Worm (Caenorhabditis elegans) whole organism, late embryonic: ENCODE data around the gene R01H2.4.
A peak's percentile ranks its signal among the peaks of the same experiment; 100 is the strongest.

ENCODE experiments used
- C08G9.2 ChIP-seq: sonication (generic microtip); optimal IDR thresholded peaks from 2 replicates; lab custom pipeline; 2016; ENCODE audit warnings: mild to moderate bottlenecking, missing genetic modification characterization, moderate library complexity, missing compliant biosample characterization
- K09A11.1 ChIP-seq: sonication (generic microtip); optimal IDR thresholded peaks from 2 replicates; lab custom pipeline; 2017; ENCODE audit warnings: antibody characterized with exemption, mild to moderate bottlenecking, missing genetic modification characterization, missing compliant biosample characterization; ENCODE audit not compliant: insufficient read depth
- ahr-1 ChIP-seq: sonication (generic microtip); optimal IDR thresholded peaks from 2 replicates; lab custom pipeline; 2016; ENCODE audit warnings: missing genetic modification characterization, missing compliant biosample characterization
- ama-1 ChIP-seq: fragments of 150-350 bp; optimal IDR thresholded peaks from 2 replicates; lab custom pipeline; 2014
- ceh-18 ChIP-seq: sonication (generic microtip); optimal IDR thresholded peaks from 2 replicates; lab custom pipeline; 2016; ENCODE audit warnings: missing genetic modification characterization, missing compliant biosample characterization
- ceh-19 ChIP-seq: fragments of 200-800 bp; sonication (Bioruptor generic); optimal IDR thresholded peaks from 2 replicates; lab custom pipeline; 2018; ENCODE audit warnings: mild to moderate bottlenecking, missing genetic modification characterization, missing compliant biosample characterization
- ceh-24 ChIP-seq: sonication (generic microtip); optimal IDR thresholded peaks from 2 replicates; lab custom pipeline; 2016; ENCODE audit warnings: mild to moderate bottlenecking, missing genetic modification characterization, missing compliant biosample characterization
- ceh-30 ChIP-seq: fragments of 150-350 bp; optimal IDR thresholded peaks from 2 replicates; lab custom pipeline; 2014; ENCODE audit warnings: missing biosample characterization, missing genetic modification characterization
- ceh-34 ChIP-seq: sonication (generic microtip); optimal IDR thresholded peaks from 2 replicates; lab custom pipeline; 2016; ENCODE audit warnings: mild to moderate bottlenecking, missing genetic modification characterization, missing compliant biosample characterization
- ceh-45 ChIP-seq: fragments of 200-800 bp; sonication (Bioruptor generic); IDR thresholded peaks from 2 replicates; pipeline ENCODE4 v1.3.6; 2022; ENCODE audit warnings: missing genetic modification reagents, missing genetic modification characterization, missing compliant biosample characterization
- ceh-48 ChIP-seq: sonication (generic microtip); optimal IDR thresholded peaks from 2 replicates; lab custom pipeline; 2016; ENCODE audit warnings: missing genetic modification characterization, inconsistent platforms, missing compliant biosample characterization
- ceh-6 ChIP-seq: fragments of 200-800 bp; sonication (Bioruptor generic); optimal IDR thresholded peaks from 2 replicates; lab custom pipeline; 2018; ENCODE audit warnings: mild to moderate bottlenecking, missing genetic modification characterization, missing compliant biosample characterization
- che-1 ChIP-seq: sonication (generic microtip); optimal IDR thresholded peaks from 2 replicates; lab custom pipeline; 2016; ENCODE audit warnings: mild to moderate bottlenecking, missing genetic modification characterization, missing compliant biosample characterization
- elt-2 ChIP-seq: sonication (generic microtip); optimal IDR thresholded peaks from 2 replicates; lab custom pipeline; 2016; ENCODE audit warnings: missing genetic modification reagents, missing genetic modification characterization, missing compliant biosample characterization
- ets-4 ChIP-seq: sonication (generic microtip); optimal IDR thresholded peaks from 2 replicates; lab custom pipeline; 2016; ENCODE audit warnings: missing genetic modification characterization, missing compliant biosample characterization
- fax-1 ChIP-seq: sonication (generic microtip); optimal IDR thresholded peaks from 2 replicates; lab custom pipeline; 2016; ENCODE audit warnings: missing genotype, missing genetic modification characterization, missing compliant biosample characterization
- fkh-10 ChIP-seq: fragments of 150-350 bp; optimal IDR thresholded peaks from 2 replicates; lab custom pipeline; 2014; ENCODE audit warnings: missing biosample characterization, missing genetic modification reagents, missing genetic modification characterization
- fkh-6 ChIP-seq: sonication (generic microtip); optimal IDR thresholded peaks from 2 replicates; lab custom pipeline; 2016; ENCODE audit warnings: missing genetic modification characterization, missing compliant biosample characterization
- hlh-15 ChIP-seq: sonication (generic microtip); optimal IDR thresholded peaks from 2 replicates; lab custom pipeline; 2016; ENCODE audit warnings: missing genetic modification characterization, missing compliant biosample characterization
- hlh-6 ChIP-seq: sonication (generic microtip); optimal IDR thresholded peaks from 2 replicates; lab custom pipeline; 2016; ENCODE audit warnings: missing genotype, missing genetic modification characterization, missing compliant biosample characterization
- hlh-8 ChIP-seq: sonication (generic microtip); optimal IDR thresholded peaks from 2 replicates; lab custom pipeline; 2016; ENCODE audit warnings: missing genotype, missing genetic modification characterization, missing compliant biosample characterization
- lin-11 ChIP-seq: fragments of 200-800 bp; sonication (Bioruptor generic); optimal IDR thresholded peaks from 2 replicates; lab custom pipeline; 2018; ENCODE audit warnings: mild to moderate bottlenecking, missing genetic modification characterization, missing compliant biosample characterization
- nfya-1 ChIP-seq: sonication (generic microtip); optimal IDR thresholded peaks from 2 replicates; lab custom pipeline; 2017; ENCODE audit warnings: missing genetic modification characterization, mild to moderate bottlenecking, missing compliant biosample characterization, antibody characterized with exemption, moderate library complexity
- nhr-11 ChIP-seq: fragments of 150-350 bp; optimal IDR thresholded peaks from 2 replicates; lab custom pipeline; 2014; ENCODE audit warnings: missing biosample characterization, missing genetic modification characterization
- nhr-232 ChIP-seq: sonication (generic microtip); optimal IDR thresholded peaks from 2 replicates; lab custom pipeline; 2016; ENCODE audit warnings: missing genetic modification characterization, missing compliant biosample characterization
- odd-2 ChIP-seq: sonication (generic microtip); optimal IDR thresholded peaks from 2 replicates; lab custom pipeline; 2017; ENCODE audit warnings: antibody characterized with exemption, mild to moderate bottlenecking, missing genetic modification characterization, missing compliant biosample characterization
- pat-9 ChIP-seq: fragments of 200-800 bp; sonication (Bioruptor generic); optimal IDR thresholded peaks from 2 replicates; lab custom pipeline; 2018; ENCODE audit warnings: mild to moderate bottlenecking, missing genetic modification characterization, moderate library complexity, missing compliant biosample characterization
- pax-1 ChIP-seq: fragments of 150-350 bp; optimal IDR thresholded peaks from 2 replicates; lab custom pipeline; 2014; ENCODE audit warnings: missing biosample characterization, missing genetic modification characterization
- pha-4 ChIP-seq: fragments of 150-350 bp; optimal IDR thresholded peaks from 2 replicates; lab custom pipeline; 2018; ENCODE audit warnings: missing biosample characterization, missing genetic modification reagents, missing genetic modification characterization
- pqm-1 ChIP-seq: sonication (generic microtip); optimal IDR thresholded peaks from 2 replicates; lab custom pipeline; 2016; ENCODE audit warnings: missing genetic modification characterization, missing compliant biosample characterization
- pros-1 ChIP-seq: fragments of 150-350 bp; optimal IDR thresholded peaks from 2 replicates; lab custom pipeline; 2014; ENCODE audit warnings: missing biosample characterization, missing genetic modification reagents, missing genetic modification characterization
- rnt-1 ChIP-seq: sonication (generic microtip); optimal IDR thresholded peaks from 2 replicates; lab custom pipeline; 2016; ENCODE audit warnings: missing genetic modification characterization, missing compliant biosample characterization
- sdc-2 ChIP-seq: sonication (generic microtip); optimal IDR thresholded peaks from 2 replicates; lab custom pipeline; 2016; ENCODE audit warnings: missing genotype, missing genetic modification characterization, missing compliant biosample characterization
- tbx-2 ChIP-seq: sonication (generic microtip); optimal IDR thresholded peaks from 2 replicates; lab custom pipeline; 2016; ENCODE audit warnings: missing genetic modification characterization, missing compliant biosample characterization
- ttx-3 ChIP-seq: sonication (generic microtip); optimal IDR thresholded peaks from 2 replicates; lab custom pipeline; 2016; ENCODE audit warnings: missing genetic modification reagents, missing genetic modification characterization, missing compliant biosample characterization
- unc-3 ChIP-seq, 2 experiments: fragments of 200-800 bp in 1 of 2; sonication (Bioruptor generic) in 1 of 2; sonication (generic microtip) in 1 of 2; conservative IDR thresholded peaks in 1 of 2; optimal IDR thresholded peaks in 1 of 2; 2 replicates each; pipeline versions ENCODE4 v1.3.6 to Lab custom; 2016 to 2022; ENCODE audit warnings: missing compliant biosample characterization in 2 of 2, missing genetic modification characterization in 2 of 2, missing genetic modification reagents in 1 of 2
- unc-42 ChIP-seq: sonication (generic microtip); optimal IDR thresholded peaks from 2 replicates; lab custom pipeline; 2016; ENCODE audit warnings: missing genotype, missing genetic modification characterization, missing compliant biosample characterization
- unc-86 ChIP-seq: sonication (generic microtip); optimal IDR thresholded peaks from 2 replicates; lab custom pipeline; 2016; ENCODE audit warnings: missing genetic modification characterization, missing compliant biosample characterization
- zip-5 ChIP-seq: sonication (generic microtip); optimal IDR thresholded peaks from 2 replicates; lab custom pipeline; 2016; ENCODE audit warnings: missing genetic modification characterization, missing compliant biosample characterization
- ztf-16 ChIP-seq: sonication (generic microtip); optimal IDR thresholded peaks from 2 replicates; lab custom pipeline; 2017; ENCODE audit warnings: missing genetic modification characterization, missing compliant biosample characterization

Gene R01H2.4

ce11 chrIII:7025839-7026238, 38.2 kb downstream of the R01H2.4 start:
- TF ChIP-seq fax-1 (tag; lab: Kevin White, UChicago) (no peak), unc-3 (GFP tag; conservative IDR thresholded peaks at IDR 0.05; lab: Robert Waterston, UW) (no peak), unc-3 (tag; optimal IDR thresholded peaks at IDR 0.05; lab: Kevin White, UChicago) (no peak)

ce11 chrIII:7021156-7021637, 42.9 kb downstream of the R01H2.4 start, which contains the start of gene rfl-1:
TSS of gene rfl-1 (plus strand) at chrIII:7021206.
- TF ChIP-seq ztf-16 (tag; lab: Kevin White, UChicago), result no peak
- TF ChIP-seq hlh-8 (tag; lab: Kevin White, UChicago), result no peak
- TF ChIP-seq unc-42 (tag; lab: Kevin White, UChicago), result peak; percentile 85
- peak; percentile 37 for TF ChIP-seq nfya-1 (tag; lab: Kevin White, UChicago)
- peak; percentile 6 for TF ChIP-seq ceh-48
- no peak for TF ChIP-seq ets-4

ce11 chrIII:7020500-7020899, 43.6 kb downstream of the R01H2.4 start, which contains the start of gene col-8:
TSS of gene col-8 (minus strand) at chrIII:7020600.
- TF ChIP-seq odd-2 (no peak), elt-2 (tag; lab: Kevin White, UChicago) (no peak), tbx-2 (tag; lab: Kevin White, UChicago) (no peak), nhr-11 (tag; lab: Kevin White, UChicago) (no peak), zip-5 (tag; lab: Kevin White, UChicago) (no peak), unc-86 (tag; lab: Kevin White, UChicago) (no peak), sdc-2 (tag; lab: Kevin White, UChicago) (no peak), hlh-6 (tag; lab: Kevin White, UChicago) (no peak), pax-1 (tag; lab: Kevin White, UChicago) (no peak), ceh-19 (GFP tag; lab: Kevin White, UChicago) (no peak), ceh-34 (tag; lab: Kevin White, UChicago) (no peak), ceh-24 (tag; lab: Kevin White, UChicago) (no peak), fkh-10 (no peak), lin-11 (no peak), C08G9.2 (tag; lab: Kevin White, UChicago) (no peak), hlh-15 (no peak), rnt-1 (tag; lab: Kevin White, UChicago) (no peak), ceh-30 (tag; lab: Kevin White, UChicago) (no peak), ceh-45 (GFP tag; lab: Robert Waterston, UW) (no peak)

- TF ChIP-seq pat-9 (tag; lab: Kevin White, UChicago) (no peak), pax-1 (tag; lab: Kevin White, UChicago) (no peak)
- TF ChIP-seq, all 69 proteins: peak for 0
These were observed 44.4 kb downstream of the R01H2.4 start for ce11 chrIII:7019724-7020123.

- TF ChIP-seq pqm-1 (tag; lab: Kevin White, UChicago), result no peak
- no peak for TF ChIP-seq pax-1 (tag; lab: Kevin White, UChicago)
- no peak for TF ChIP-seq hlh-8 (tag; lab: Kevin White, UChicago)
- TF ChIP-seq ceh-6 (GFP tag; lab: Kevin White, UChicago), result no peak
- TF ChIP-seq elt-2 (tag; lab: Kevin White, UChicago), result no peak
- no peak for TF ChIP-seq ttx-3 (tag; lab: Kevin White, UChicago)
- TF ChIP-seq ceh-18, result no peak
- no peak for TF ChIP-seq tbx-2 (tag; lab: Kevin White, UChicago)
- no peak for TF ChIP-seq fkh-6 (tag; lab: Kevin White, UChicago)
- no peak for TF ChIP-seq C08G9.2 (tag; lab: Kevin White, UChicago)
- no peak for TF ChIP-seq nhr-232 (tag; lab: Kevin White, UChicago)
- no peak for TF ChIP-seq fax-1 (tag; lab: Kevin White, UChicago)
- no peak for TF ChIP-seq nfya-1 (tag; lab: Kevin White, UChicago)
- no peak for TF ChIP-seq ahr-1 (tag; lab: Kevin White, UChicago)
- no peak for TF ChIP-seq ceh-48
- TF ChIP-seq K09A11.1 (tag; lab: Kevin White, UChicago), result no peak
- no peak for TF ChIP-seq pha-4 (tag; lab: Kevin White, UChicago)
- TF ChIP-seq ama-1, result no peak
- no peak for TF ChIP-seq che-1 (tag; lab: Kevin White, UChicago)
- no peak for TF ChIP-seq pros-1 (tag; lab: Kevin White, UChicago)
These were observed 50.3 kb downstream of the R01H2.4 start for ce11 chrIII:7013764-7014163.
